Fruit fly (Drosophila melanogaster) whole organism, prepupa: Measurements from ENCODE around the gene Tmep.

ENCODE experiments used
- Blimp-1 ChIP-seq: fragments of 200-800 bp; sonication (Bioruptor generic); optimal IDR thresholded peaks from 3 replicates; lab custom pipeline; 2017; ENCODE audit warnings: missing biosample characterization, missing genetic modification characterization, mild to moderate bottlenecking, moderate library complexity, missing genetic modification reagents
- CG11902 ChIP-seq: fragments of 200-800 bp; sonication (Bioruptor generic); optimal IDR thresholded peaks from 3 replicates; lab custom pipeline; 2016; ENCODE audit warnings: missing biosample characterization, missing genetic modification characterization
- CG15336 ChIP-seq: fragments of 200-800 bp; sonication (Bioruptor generic); IDR thresholded peaks from 2 replicates; pipeline ENCODE4 v1.3.6; 2022; ENCODE audit warnings: missing biosample characterization, missing genetic modification characterization
- CG16779 ChIP-seq: fragments of 200-800 bp; sonication (Bioruptor generic); optimal IDR thresholded peaks from 3 replicates; lab custom pipeline; 2017; ENCODE audit warnings: missing biosample characterization, mild to moderate bottlenecking, missing genetic modification characterization
- CG3032 ChIP-seq: fragments of 200-800 bp; optimal IDR thresholded peaks from 2 replicates; lab custom pipeline; 2019; ENCODE audit warnings: missing biosample characterization, mild to moderate bottlenecking, missing genetic modification characterization, moderate library complexity
- CG31627 ChIP-seq: fragments of 200-800 bp; sonication (Bioruptor generic); optimal IDR thresholded peaks from 3 replicates; lab custom pipeline; 2016; ENCODE audit warnings: missing biosample characterization, missing genetic modification characterization
- CG32006 ChIP-seq: fragments of 200-800 bp; sonication (Bioruptor generic); optimal IDR thresholded peaks from 3 replicates; lab custom pipeline; 2017; ENCODE audit warnings: missing biosample characterization, mild to moderate bottlenecking, missing genetic modification characterization
- CG34406 ChIP-seq: fragments of 200-800 bp; sonication (Bioruptor generic); optimal IDR thresholded peaks from 3 replicates; lab custom pipeline; 2016; ENCODE audit warnings: missing biosample characterization, missing genetic modification characterization
- CG3919 ChIP-seq: fragments of 200-800 bp; sonication (Bioruptor generic); optimal IDR thresholded peaks from 3 replicates; lab custom pipeline; 2016; ENCODE audit warnings: missing biosample characterization, missing genetic modification characterization
- CG4318 ChIP-seq: fragments of 200-800 bp; sonication (Bioruptor generic); optimal IDR thresholded peaks from 3 replicates; lab custom pipeline; 2017; ENCODE audit warnings: missing biosample characterization, mild to moderate bottlenecking, missing genetic modification characterization
- CG6163 ChIP-seq: fragments of 200-800 bp; sonication (Bioruptor generic); IDR thresholded peaks from 3 replicates; pipeline ENCODE4 v1.3.6; 2022; ENCODE audit warnings: missing biosample characterization, missing genetic modification characterization
- CG6276 ChIP-seq: fragments of 200-800 bp; sonication (Bioruptor generic); optimal IDR thresholded peaks from 2 replicates; lab custom pipeline; 2017; ENCODE audit warnings: missing biosample characterization, mild to moderate bottlenecking, missing genetic modification characterization
- CG6792 ChIP-seq: fragments of 200-800 bp; sonication (Bioruptor generic); optimal IDR thresholded peaks from 3 replicates; lab custom pipeline; 2016; ENCODE audit warnings: missing biosample characterization, missing genetic modification characterization
- CG6808 ChIP-seq: fragments of 200-800 bp; sonication (Bioruptor generic); optimal IDR thresholded peaks from 3 replicates; lab custom pipeline; 2017; ENCODE audit warnings: missing biosample characterization, missing genetic modification characterization, mild to moderate bottlenecking, moderate library complexity, missing genetic modification reagents
- CG6854 ChIP-seq: fragments of 200-800 bp; sonication (Bioruptor generic); optimal IDR thresholded peaks from 2 replicates; lab custom pipeline; 2017; ENCODE audit warnings: missing biosample characterization, mild to moderate bottlenecking, missing genetic modification characterization
- CG8119 ChIP-seq: fragments of 200-800 bp; sonication (Bioruptor generic); IDR thresholded peaks from 3 replicates; pipeline ENCODE4 v1.3.6; 2022; ENCODE audit warnings: missing biosample characterization, missing genetic modification characterization
- CG8319 ChIP-seq: fragments of 200-800 bp; sonication (Bioruptor generic); optimal IDR thresholded peaks from 3 replicates; lab custom pipeline; 2016; ENCODE audit warnings: missing biosample characterization, missing genetic modification characterization
- CG8632 ChIP-seq: fragments of 200-800 bp; sonication (Bioruptor generic); optimal IDR thresholded peaks from 3 replicates; lab custom pipeline; 2016; ENCODE audit warnings: missing biosample characterization, missing genetic modification characterization
- CG9139 ChIP-seq: fragments of 200-800 bp; sonication (Bioruptor generic); optimal IDR thresholded peaks from 3 replicates; lab custom pipeline; 2017; ENCODE audit warnings: missing biosample characterization, mild to moderate bottlenecking, missing genetic modification characterization
- Eip75B ChIP-seq: fragments of 200-800 bp; sonication (Bioruptor generic); optimal IDR thresholded peaks from 3 replicates; lab custom pipeline; 2016; ENCODE audit warnings: missing biosample characterization, missing genetic modification characterization
- Eip78C ChIP-seq: fragments of 200-800 bp; sonication (Bioruptor generic); peaks from one replicate; lab custom pipeline; 2016; ENCODE audit warnings: missing biosample characterization, missing genetic modification characterization
- Eip93F ChIP-seq: fragments of 200-800 bp; sonication (Bioruptor generic); optimal IDR thresholded peaks from 2 replicates; lab custom pipeline; 2016; ENCODE audit warnings: missing biosample characterization, mild to moderate bottlenecking, missing genetic modification characterization
- Ets21C ChIP-seq: fragments of 200-800 bp; sonication (Bioruptor generic); optimal IDR thresholded peaks from 3 replicates; lab custom pipeline; 2016; ENCODE audit warnings: missing biosample characterization, missing genetic modification characterization
- Hr39 ChIP-seq: fragments of 200-800 bp; sonication (Bioruptor generic); optimal IDR thresholded peaks from 2 replicates; lab custom pipeline; 2016; ENCODE audit warnings: missing biosample characterization, missing genetic modification characterization
- Hr4 ChIP-seq: fragments of 200-800 bp; sonication (Bioruptor generic); optimal IDR thresholded peaks from 3 replicates; lab custom pipeline; 2016; ENCODE audit warnings: missing biosample characterization, missing genetic modification characterization
- Lpt ChIP-seq: fragments of 200-800 bp; sonication (Bioruptor generic); optimal IDR thresholded peaks from 3 replicates; lab custom pipeline; 2016; ENCODE audit warnings: missing biosample characterization, missing genetic modification characterization
- Met ChIP-seq: fragments of 200-800 bp; sonication (Bioruptor generic); optimal IDR thresholded peaks from 3 replicates; lab custom pipeline; 2016; ENCODE audit warnings: missing biosample characterization, missing genetic modification characterization
- OdsH ChIP-seq: fragments of 200-800 bp; sonication (Bioruptor generic); optimal IDR thresholded peaks from 3 replicates; lab custom pipeline; 2016; ENCODE audit warnings: missing biosample characterization, missing genetic modification characterization
- Smox ChIP-seq: fragments of 200-800 bp; sonication (Bioruptor generic); optimal IDR thresholded peaks from 3 replicates; lab custom pipeline; 2016; ENCODE audit warnings: missing biosample characterization, missing genetic modification characterization
- Sox102F ChIP-seq: fragments of 200-800 bp; sonication (Bioruptor generic); optimal IDR thresholded peaks from 2 replicates; lab custom pipeline; 2016; ENCODE audit warnings: missing biosample characterization, mild to moderate bottlenecking, missing genetic modification characterization
- Sox14 ChIP-seq: fragments of 200-800 bp; sonication (Bioruptor generic); optimal IDR thresholded peaks from 3 replicates; lab custom pipeline; 2016; ENCODE audit warnings: missing biosample characterization, missing genetic modification characterization
- Sox15 ChIP-seq: fragments of 200-800 bp; sonication (Bioruptor generic); optimal IDR thresholded peaks from 3 replicates; lab custom pipeline; 2016; ENCODE audit warnings: missing biosample characterization, missing genetic modification characterization
- achi ChIP-seq: fragments of 200-800 bp; sonication (Bioruptor generic); optimal IDR thresholded peaks from 3 replicates; lab custom pipeline; 2016; ENCODE audit warnings: missing biosample characterization, missing genetic modification characterization
- acj6 ChIP-seq: fragments of 200-800 bp; sonication (Bioruptor generic); optimal IDR thresholded peaks from 3 replicates; lab custom pipeline; 2016; ENCODE audit warnings: missing biosample characterization, missing genetic modification characterization
- cyc ChIP-seq: fragments of 200-800 bp; sonication (Bioruptor generic); optimal IDR thresholded peaks from 3 replicates; lab custom pipeline; 2016; ENCODE audit warnings: missing biosample characterization, missing genetic modification characterization
- dac ChIP-seq: fragments of 200-800 bp; sonication (Bioruptor generic); optimal IDR thresholded peaks from 2 replicates; lab custom pipeline; 2017; ENCODE audit warnings: missing biosample characterization, mild to moderate bottlenecking, missing genetic modification characterization
- dsx ChIP-seq: fragments of 200-800 bp; optimal IDR thresholded peaks from 3 replicates; lab custom pipeline; 2019; ENCODE audit warnings: missing biosample characterization, mild to moderate bottlenecking, missing genetic modification characterization, moderate library complexity; ENCODE audit not compliant: poor library complexity, severe bottlenecking
- esn ChIP-seq: fragments of 200-800 bp; sonication (Bioruptor generic); optimal IDR thresholded peaks from 2 replicates; lab custom pipeline; 2016; ENCODE audit warnings: missing biosample characterization, mild to moderate bottlenecking, missing genetic modification characterization, moderate library complexity
- fd59A ChIP-seq: fragments of 200-800 bp; sonication (Bioruptor generic); optimal IDR thresholded peaks from 2 replicates; lab custom pipeline; 2017; ENCODE audit warnings: missing biosample characterization, mild to moderate bottlenecking, missing genetic modification characterization, missing genetic modification reagents
- fkh ChIP-seq: fragments of 200-800 bp; sonication (Bioruptor generic); optimal IDR thresholded peaks from 3 replicates; lab custom pipeline; 2017; ENCODE audit warnings: missing biosample characterization, mild to moderate bottlenecking, missing genetic modification characterization, moderate library complexity
- lz ChIP-seq: fragments of 200-800 bp; sonication (Bioruptor generic); optimal IDR thresholded peaks from 3 replicates; lab custom pipeline; 2016; ENCODE audit warnings: missing biosample characterization, missing genetic modification characterization
- pdm3 ChIP-seq: fragments of 200-800 bp; sonication (Bioruptor generic); optimal IDR thresholded peaks from 3 replicates; lab custom pipeline; 2016; ENCODE audit warnings: missing biosample characterization, missing genetic modification characterization
- salr ChIP-seq, 2 experiments: fragments of 200-800 bp; sonication (Bioruptor generic); optimal IDR thresholded peaks; 3 replicates each; lab custom pipeline; 2016 to 2018; ENCODE audit warnings: missing biosample characterization in 2 of 2, missing genetic modification characterization in 2 of 2, mild to moderate bottlenecking in 1 of 2
- spab ChIP-seq: fragments of 200-800 bp; sonication (Bioruptor generic); optimal IDR thresholded peaks from 2 replicates; lab custom pipeline; 2017; ENCODE audit warnings: missing biosample characterization, mild to moderate bottlenecking, missing genetic modification characterization, missing genetic modification reagents
- svp ChIP-seq: fragments of 200-800 bp; sonication (Bioruptor generic); peaks from one replicate; lab custom pipeline; 2016; ENCODE audit warnings: missing biosample characterization, missing genetic modification characterization
- topi ChIP-seq: fragments of 200-800 bp; sonication (Bioruptor generic); optimal IDR thresholded peaks from 3 replicates; lab custom pipeline; 2016; ENCODE audit warnings: missing biosample characterization, missing genetic modification characterization
- vri ChIP-seq: fragments of 200-800 bp; sonication (Bioruptor generic); optimal IDR thresholded peaks from 3 replicates; lab custom pipeline; 2016; ENCODE audit warnings: missing biosample characterization, mild to moderate bottlenecking, missing genetic modification characterization

The Tmep gene

DNA sequence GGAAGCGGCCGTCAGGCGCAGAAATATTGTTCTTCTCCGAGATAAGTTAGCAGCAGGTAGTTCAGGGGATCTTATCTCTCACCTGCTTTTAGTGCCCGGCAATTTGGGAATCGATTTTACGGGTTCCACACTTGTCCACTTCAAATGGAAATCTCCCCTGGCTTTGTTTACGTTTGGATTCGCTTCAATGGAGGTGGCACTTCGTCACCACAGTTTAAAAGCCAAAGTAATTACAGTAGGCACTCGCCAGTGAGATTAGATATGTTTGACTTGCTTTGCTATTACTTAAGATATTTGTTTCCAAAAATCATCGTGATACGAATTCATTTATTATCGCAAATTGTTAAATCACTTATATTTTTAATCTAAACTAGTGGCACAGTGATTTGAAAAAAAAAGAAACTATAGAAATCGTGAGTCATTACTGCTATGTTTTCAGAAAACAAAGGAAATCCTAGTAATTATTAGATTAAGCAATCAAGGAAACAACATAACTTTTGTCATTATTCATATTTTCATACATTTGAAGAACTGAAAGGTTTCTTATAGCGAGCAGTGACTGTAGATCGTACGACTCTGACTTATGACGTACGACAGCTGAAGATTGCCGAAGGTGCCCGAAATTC lies 20.5 kb upstream of the Tmep start:
- TF ChIP-seq CG3919 (GFP tag; lab: Kevin White, UChicago) (no peak), lz (peak; percentile 82), CG8319 (GFP tag; lab: Kevin White, UChicago) (no peak), esn (GFP tag; lab: Kevin White, UChicago) (peak; percentile 86), Hr4 (peak; percentile 48), CG9139 (no peak), pdm3 (GFP tag; lab: Kevin White, UChicago) (no peak), salr (GFP tag; optimal IDR thresholded peaks at IDR 0.05; lab: Kevin White, UChicago) (no peak), dac (GFP tag; lab: Kevin White, UChicago) (no peak), CG6276 (no peak), svp (peak; percentile 95), Sox14 (GFP tag; lab: Kevin White, UChicago) (peak; percentile 50), Eip78C (GFP tag; lab: Kevin White, UChicago) (peak; percentile 80), topi (GFP tag; lab: Kevin White, UChicago) (peak; percentile 76), Lpt (GFP tag; lab: Kevin White, UChicago) (no peak), CG4318 (GFP tag; lab: Kevin White, UChicago) (no peak), CG32006 (GFP tag; lab: Kevin White, UChicago) (peak; percentile 41), CG6163 (GFP tag; lab: Robert Waterston, UW) (0 out of 3 replicates have a peak, but pooled peaks have one; percentile 15), CG31627 (GFP tag; lab: Kevin White, UChicago) (peak; percentile 77), Eip93F (GFP tag; lab: Kevin White, UChicago) (peak; percentile 29), Eip75B (GFP tag; lab: Kevin White, UChicago) (peak; percentile 43), fkh (GFP tag; lab: Kevin White, UChicago) (peak; percentile 52), Hr39 (GFP tag; lab: Kevin White, UChicago) (peak; percentile 81), Sox102F (GFP tag; lab: Kevin White, UChicago) (peak; percentile 64), CG8632 (GFP tag; lab: Kevin White, UChicago) (peak; percentile 32), CG15336 (no peak), spab (GFP tag; lab: Kevin White, UChicago) (no peak), CG6808 (no peak), Sox15 (peak; percentile 37), cyc (GFP tag; lab: Kevin White, UChicago) (peak; percentile 67), Met (GFP tag; lab: Kevin White, UChicago) (peak; percentile 79), Blimp-1 (GFP tag; lab: Kevin White, UChicago) (peak; percentile 52), Smox (GFP tag; lab: Kevin White, UChicago) (peak; percentile 72), CG6792 (GFP tag; lab: Kevin White, UChicago) (peak; percentile 56), vri (GFP tag; lab: Kevin White, UChicago) (peak; percentile 58), Ets21C (GFP tag; lab: Kevin White, UChicago) (peak; percentile 72), CG3032 (tag; lab: Kevin White, UChicago) (no peak), CG6854 (GFP tag; lab: Kevin White, UChicago) (no peak), dsx (no peak), acj6 (GFP tag; lab: Kevin White, UChicago) (peak; percentile 65), CG11902 (GFP tag; lab: Kevin White, UChicago) (no peak), OdsH (GFP tag; lab: Kevin White, UChicago) (no peak), CG8119 (GFP tag; lab: Robert Waterston, UW) (no peak), CG16779 (tag; lab: Kevin White, UChicago) (no peak), CG34406 (peak; percentile 43), fd59A (no peak), achi (GFP tag; lab: Kevin White, UChicago) (no peak)
